Worm (Caenorhabditis elegans) whole organism, L4/young adult: Measurements from ENCODE around the gene cka-1.
"Not testable (repeated sequence)": the region's sequence is repeated elsewhere in the genome, so short reads cannot be mapped to it uniquely, and the experiment has no call there.

ENCODE experiments used
- W03F9.2 ChIP-seq: fragments of 150-350 bp; optimal IDR thresholded peaks from 2 replicates; lab custom pipeline; 2014; ENCODE audit warnings: missing biosample characterization, missing genetic modification characterization
- dao-5 ChIP-seq: sonication (generic microtip); optimal IDR thresholded peaks from 2 replicates; lab custom pipeline; 2016; ENCODE audit warnings: missing genotype, missing genetic modification characterization, moderate library complexity, missing compliant biosample characterization
- him-1 ChIP-seq: sonication (generic microtip); optimal IDR thresholded peaks from 2 replicates; lab custom pipeline; 2016; ENCODE audit warnings: missing genotype, missing genetic modification reagents, missing genetic modification characterization, missing compliant biosample characterization

DNA sequence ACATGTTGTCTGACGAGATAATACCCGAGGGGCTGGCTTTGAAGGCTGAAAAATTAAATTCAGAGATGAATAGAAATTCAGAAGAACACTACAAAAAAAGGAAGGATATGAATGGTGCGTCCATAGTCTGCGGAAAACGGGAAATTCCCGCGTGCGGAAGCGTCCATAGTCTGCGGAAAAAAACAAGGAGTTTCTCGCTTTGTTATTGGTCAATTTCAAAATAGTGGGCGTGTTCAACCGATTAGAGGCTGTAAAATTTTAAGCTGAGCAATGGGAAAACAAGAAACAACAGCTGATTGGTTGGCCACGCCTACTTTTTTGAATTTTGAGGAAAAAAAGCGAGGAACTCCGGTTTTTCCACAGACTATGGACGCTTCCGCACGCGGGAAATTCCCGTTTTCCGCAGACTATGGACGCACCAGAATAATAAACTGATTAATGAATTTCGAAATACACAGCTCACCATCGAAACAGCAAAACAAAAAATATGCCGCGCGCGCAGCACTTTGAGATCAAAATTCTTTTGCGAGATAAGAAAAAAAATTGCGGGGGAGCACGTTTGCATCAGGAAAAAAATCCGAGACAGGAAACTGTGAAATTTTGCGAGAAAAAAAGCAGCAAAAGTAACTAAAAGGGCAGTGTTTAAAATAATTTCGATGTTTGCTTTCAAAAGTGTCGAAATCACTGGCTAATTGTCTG, 3.6 kb upstream of the cka-1 start, which contains the start of gene gln-6:
- not testable (repeated sequence) for TF ChIP-seq dao-5 (tag; lab: Kevin White, UChicago); W03F9.2; him-1 (tag; lab: Kevin White, UChicago)
